Worm (Caenorhabditis elegans) whole organism, mixed stage, embryonic: ENCODE data around the gene pes-5.

Experiments used
- elt-1 ChIP-seq: sonication (generic microtip); optimal IDR thresholded peaks from 2 replicates; lab custom pipeline; 2017; ENCODE audit warnings: missing genetic modification characterization, mild to moderate bottlenecking, missing compliant biosample characterization, antibody characterized with exemption, moderate library complexity, borderline replicate concordance; ENCODE audit not compliant: insufficient read depth
- elt-3 ChIP-seq: fragments of 150-350 bp; optimal IDR thresholded peaks from 2 replicates; lab custom pipeline; 2014; ENCODE audit warnings: missing biosample characterization, missing genetic modification characterization
- flh-1 ChIP-seq: fragments of 200-800 bp; sonication (Bioruptor generic); optimal IDR thresholded peaks from 2 replicates; lab custom pipeline; 2018; ENCODE audit warnings: mild to moderate bottlenecking, missing genetic modification characterization, moderate library complexity, missing compliant biosample characterization
- lin-13 ChIP-seq: fragments of 150-350 bp; optimal IDR thresholded peaks from 2 replicates; lab custom pipeline; 2014; ENCODE audit warnings: missing biosample characterization, missing genetic modification characterization
- nhr-28 ChIP-seq: fragments of 150-350 bp; optimal IDR thresholded peaks from 2 replicates; lab custom pipeline; 2014; ENCODE audit warnings: missing biosample characterization, missing genetic modification characterization
- ztf-11 ChIP-seq: fragments of 150-350 bp; optimal IDR thresholded peaks from 2 replicates; lab custom pipeline; 2014; ENCODE audit warnings: missing biosample characterization, missing genetic modification characterization

ce11 chrII:11808979-11809378, 20.8 kb downstream of the pes-5 start, which contains the start of gene F43G6.10:
- TF ChIP-seq nhr-28 (tag; lab: Kevin White, UChicago): no peak
- no peak for TF ChIP-seq lin-13 (tag; lab: Kevin White, UChicago)
- TF ChIP-seq ztf-11 (tag; lab: Kevin White, UChicago): no peak
- no peak for TF ChIP-seq elt-3 (tag; lab: Kevin White, UChicago)
- no peak for TF ChIP-seq flh-1 (GFP tag; lab: Kevin White, UChicago)
- no peak for TF ChIP-seq elt-1 (tag; lab: Kevin White, UChicago)
